Worm (Caenorhabditis elegans) whole organism, L2 larva: ENCODE data around the gene rmd-2.

Experiments
- C34F6.9 ChIP-seq: fragments of 150-350 bp; optimal IDR thresholded peaks from 2 replicates; lab custom pipeline; 2014; ENCODE audit warnings: missing biosample characterization, missing genetic modification characterization
- R02D3.7 ChIP-seq: fragments of 150-350 bp; optimal IDR thresholded peaks from 2 replicates; lab custom pipeline; 2014; ENCODE audit warnings: missing biosample characterization, missing genetic modification characterization
- ZK546.5 ChIP-seq: sonication (generic microtip); optimal IDR thresholded peaks from 2 replicates; lab custom pipeline; 2017; ENCODE audit warnings: missing biosample characterization, missing genetic modification characterization
- blmp-1 ChIP-seq: sonication (generic microtip); optimal IDR thresholded peaks from 2 replicates; lab custom pipeline; 2017; ENCODE audit warnings: missing genetic modification characterization, mild to moderate bottlenecking, missing compliant biosample characterization, antibody characterized with exemption, moderate library complexity; ENCODE audit not compliant: insufficient read depth
- crh-2 ChIP-seq: sonication (generic microtip); optimal IDR thresholded peaks from 2 replicates; lab custom pipeline; 2017; ENCODE audit warnings: missing biosample characterization, missing genetic modification characterization
- lin-13 ChIP-seq: fragments of 150-350 bp; optimal IDR thresholded peaks from 2 replicates; lab custom pipeline; 2014; ENCODE audit warnings: missing biosample characterization, missing genetic modification reagents, missing genetic modification characterization
- lin-39 ChIP-seq: fragments of 150-350 bp; optimal IDR thresholded peaks from 2 replicates; lab custom pipeline; 2014; ENCODE audit warnings: missing biosample characterization, missing genetic modification reagents, missing genetic modification characterization
- lsy-2 ChIP-seq, 2 experiments: fragments of 150-350 bp in 1 of 2; sonication (generic microtip) in 1 of 2; optimal IDR thresholded peaks; 2 replicates each; lab custom pipeline; 2014 to 2017; ENCODE audit warnings: missing biosample characterization in 2 of 2, missing genetic modification characterization in 2 of 2
- mab-5 ChIP-seq: fragments of 150-350 bp; optimal IDR thresholded peaks from 2 replicates; lab custom pipeline; 2014; ENCODE audit warnings: missing biosample characterization, missing genetic modification characterization
- mbf-1 ChIP-seq: sonication (generic microtip); optimal IDR thresholded peaks from 2 replicates; lab custom pipeline; 2017; ENCODE audit warnings: missing biosample characterization, missing genetic modification characterization
- nhr-11 ChIP-seq: fragments of 150-350 bp; optimal IDR thresholded peaks from 2 replicates; lab custom pipeline; 2014; ENCODE audit warnings: missing biosample characterization, missing genetic modification characterization
- nhr-12 ChIP-seq: fragments of 150-350 bp; optimal IDR thresholded peaks from 2 replicates; lab custom pipeline; 2014; ENCODE audit warnings: missing biosample characterization, missing genetic modification characterization
- nhr-129 ChIP-seq: fragments of 150-350 bp; optimal IDR thresholded peaks from 2 replicates; lab custom pipeline; 2014; ENCODE audit warnings: missing biosample characterization, missing genetic modification characterization
- nhr-21 ChIP-seq: fragments of 150-350 bp; optimal IDR thresholded peaks from 2 replicates; lab custom pipeline; 2014; ENCODE audit warnings: missing biosample characterization, missing genetic modification characterization
- nhr-25 ChIP-seq: fragments of 150-350 bp; sonication (generic microtip); optimal IDR thresholded peaks from 3 replicates; lab custom pipeline; 2014; ENCODE audit warnings: missing biosample characterization, missing genetic modification characterization
- nhr-6 ChIP-seq: fragments of 150-350 bp; optimal IDR thresholded peaks from 2 replicates; lab custom pipeline; 2014; ENCODE audit warnings: missing biosample characterization, missing genetic modification characterization
- sem-4 ChIP-seq: fragments of 150-350 bp; optimal IDR thresholded peaks from 2 replicates; lab custom pipeline; 2014; ENCODE audit warnings: missing biosample characterization, missing genetic modification reagents, missing genetic modification characterization
- sma-3 ChIP-seq: sonication (generic microtip); optimal IDR thresholded peaks from 2 replicates; lab custom pipeline; 2016; ENCODE audit warnings: missing genetic modification reagents, missing genetic modification characterization, missing compliant biosample characterization
- sma-9 ChIP-seq, 2 experiments: fragments of 150-350 bp in 1 of 2; sonication (generic microtip) in 1 of 2; optimal IDR thresholded peaks; 2 replicates each; lab custom pipeline; 2014 to 2016; ENCODE audit warnings: missing genetic modification characterization in 2 of 2, mild to moderate bottlenecking in 1 of 2, missing biosample characterization in 1 of 2, missing compliant biosample characterization in 1 of 2, missing genetic modification reagents in 1 of 2, moderate library complexity in 1 of 2
- snpc-4 ChIP-seq: fragments of 150-350 bp; optimal IDR thresholded peaks from 2 replicates; lab custom pipeline; 2014; ENCODE audit warnings: missing biosample characterization, missing genetic modification characterization
- unc-39 ChIP-seq: fragments of 150-350 bp; optimal IDR thresholded peaks from 2 replicates; lab custom pipeline; 2014; ENCODE audit warnings: missing biosample characterization, missing genetic modification characterization
- unc-55 ChIP-seq: fragments of 150-350 bp; sonication (generic microtip); optimal IDR thresholded peaks from 3 replicates; lab custom pipeline; 2014; ENCODE audit warnings: missing biosample characterization, missing genetic modification reagents, missing genetic modification characterization
- unc-62 ChIP-seq: fragments of 150-350 bp; optimal IDR thresholded peaks from 2 replicates; lab custom pipeline; 2014; ENCODE audit warnings: missing biosample characterization, missing genetic modification reagents, missing genetic modification characterization
- zag-1 ChIP-seq: fragments of 150-350 bp; optimal IDR thresholded peaks from 2 replicates; lab custom pipeline; 2014; ENCODE audit warnings: missing biosample characterization, missing genetic modification characterization
- ztf-11 ChIP-seq: sonication (generic microtip); optimal IDR thresholded peaks from 2 replicates; lab custom pipeline; 2017; ENCODE audit warnings: missing biosample characterization, missing genetic modification characterization
- ztf-4 ChIP-seq: fragments of 150-350 bp; optimal IDR thresholded peaks from 2 replicates; lab custom pipeline; 2014; ENCODE audit warnings: missing biosample characterization, missing genetic modification characterization

rmd-2 gene

DNA sequence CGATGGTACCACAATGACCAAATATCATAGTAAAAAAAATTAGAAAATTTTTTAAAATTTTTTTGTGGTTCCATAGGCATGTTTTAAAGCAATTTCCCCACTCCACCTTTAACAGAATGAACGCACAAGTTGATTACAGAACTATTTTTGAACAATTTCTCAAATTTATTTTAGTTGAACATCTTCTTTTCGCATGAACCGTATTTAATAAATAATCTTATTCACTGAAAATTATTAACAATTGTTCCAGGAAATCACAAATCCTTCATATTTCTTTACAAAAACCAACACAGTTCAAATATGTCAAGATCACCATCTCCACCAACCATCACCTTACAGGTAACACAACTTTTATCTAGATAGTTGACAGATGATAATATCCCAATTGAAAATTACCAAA is 25.5 kb upstream of the rmd-2 start, which contains the start of gene lea-1:
lea-1 (plus strand) TSS at position 301 of the 400 bp plus-strand sequence.
- TF ChIP-seq blmp-1 (tag; lab: Kevin White, UChicago) (no peak), snpc-4 (tag; lab: Kevin White, UChicago) (no peak), ztf-4 (tag; lab: Kevin White, UChicago) (no peak), lin-39 (tag; lab: Kevin White, UChicago) (no peak), unc-62 (GFP tag; lab: Kevin White, UChicago) (no peak), C34F6.9 (tag; lab: Kevin White, UChicago) (no peak)
- TF ChIP-seq, all 48 proteins: peak for 0

DNA sequence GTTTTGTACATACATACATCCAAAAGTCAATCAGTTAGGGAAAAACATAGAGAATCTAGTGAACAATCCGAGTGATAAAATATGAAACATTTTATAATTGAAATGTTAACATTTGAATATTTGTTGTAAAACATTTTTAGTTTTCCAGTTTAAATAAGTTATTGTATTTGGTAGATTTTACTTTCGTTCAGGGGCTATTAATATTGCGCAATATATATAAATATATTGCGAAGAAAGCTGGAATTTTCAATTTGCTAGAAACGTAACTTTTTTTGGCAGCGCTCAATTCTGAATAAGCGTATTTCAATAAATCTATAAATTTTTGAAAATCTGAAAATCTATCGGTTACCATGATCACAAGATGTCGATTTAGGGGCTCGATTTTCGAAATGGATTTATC is 21.4 kb upstream of the rmd-2 start:
- no peak for TF ChIP-seq nhr-21
- no peak for TF ChIP-seq unc-62 (GFP tag; lab: Kevin White, UChicago)
- TF ChIP-seq nhr-12 (tag; lab: Kevin White, UChicago), result no peak

DNA sequence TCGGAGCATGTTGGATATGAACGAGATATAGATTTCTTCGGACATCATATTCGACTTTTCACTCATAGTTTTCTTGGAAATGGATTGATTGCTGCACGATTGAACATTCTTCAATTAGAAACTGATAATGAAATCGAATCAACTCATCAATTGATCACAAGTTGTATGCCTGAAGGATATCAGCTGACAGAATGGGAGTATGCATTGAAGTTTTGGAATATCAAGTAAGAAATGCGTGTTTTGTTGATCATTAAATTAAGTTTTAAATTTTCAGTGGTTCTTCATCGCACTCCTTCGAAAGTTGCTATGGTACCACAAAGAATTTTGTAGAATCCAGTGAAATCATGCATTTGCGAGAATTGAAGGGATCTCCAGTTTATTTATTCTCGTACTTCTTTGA is 20.3 kb upstream of the rmd-2 start:
- TF ChIP-seq sma-3 (no peak), nhr-129 (tag; lab: Kevin White, UChicago) (peak; percentile 10)

DNA sequence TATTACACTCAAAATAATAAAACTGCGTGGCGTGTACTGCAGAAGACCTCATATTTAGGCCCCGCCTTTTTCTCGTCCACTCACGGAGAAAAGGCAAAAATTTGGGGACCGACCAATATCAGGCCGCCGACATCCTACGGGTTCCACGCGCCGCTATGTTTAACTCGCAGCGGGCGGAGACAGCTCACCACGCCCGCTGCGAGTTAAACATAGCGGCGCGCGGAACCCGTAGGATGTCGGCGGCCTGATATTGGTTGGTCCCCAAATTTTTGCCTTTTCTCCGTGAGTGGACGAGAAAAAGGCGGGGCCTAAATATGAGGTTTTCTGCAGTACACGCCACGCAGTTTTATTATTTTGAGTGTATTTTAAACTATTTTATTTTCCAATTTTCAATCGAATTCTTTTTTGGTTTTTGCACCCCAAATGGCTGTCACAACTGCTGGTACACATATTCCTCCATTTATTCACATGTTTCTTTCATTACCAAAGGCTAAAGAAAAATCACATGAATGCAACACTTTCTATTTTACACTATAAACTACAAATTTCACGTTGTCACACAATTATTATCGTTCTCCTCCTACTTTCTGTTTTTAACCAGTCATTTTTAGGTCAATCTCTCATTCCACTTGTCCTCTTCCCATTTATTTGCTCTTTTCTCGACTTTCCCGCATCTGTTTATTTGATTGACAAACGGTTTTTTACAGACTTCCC is 18.1 kb upstream of the rmd-2 start, which contains the start of gene uda-1:
uda-1 (plus strand) TSS at position 708 of the 714 bp plus-strand sequence.
- peak; percentile 6 for TF ChIP-seq crh-2 (tag; lab: Kevin White, UChicago)
- peak; percentile 61 for TF ChIP-seq blmp-1 (tag; lab: Kevin White, UChicago)

DNA sequence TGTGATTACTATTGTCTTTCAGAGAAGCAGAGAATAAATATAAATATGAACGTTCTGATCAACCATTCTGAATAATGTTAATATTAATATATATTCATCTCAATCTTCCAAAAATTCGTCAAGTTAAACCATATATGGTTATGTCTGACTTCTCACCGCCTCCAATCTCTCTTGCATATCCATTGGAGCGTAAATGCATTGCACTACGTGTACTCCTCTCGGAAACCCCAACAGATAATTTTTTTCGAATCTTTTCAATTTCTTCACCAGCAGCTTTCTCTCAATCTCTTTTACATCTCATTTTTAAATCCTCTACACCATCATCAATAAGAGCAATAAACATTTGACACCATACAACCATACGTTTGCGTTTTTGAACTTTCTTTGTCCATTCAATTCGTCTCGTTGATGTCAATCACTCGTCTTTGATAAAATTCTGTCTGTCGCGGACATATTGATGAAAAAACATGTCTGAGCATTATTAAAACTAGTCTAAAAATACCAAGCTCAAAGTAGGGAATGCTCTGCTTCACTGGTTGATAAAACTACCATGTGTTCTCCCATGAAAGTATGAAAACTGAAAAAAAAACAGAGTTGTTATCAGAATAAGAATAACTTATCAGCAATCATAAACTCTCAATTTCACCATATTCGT is 17.4 kb upstream of the rmd-2 start:
- TF ChIP-seq mbf-1 (tag; lab: Kevin White, UChicago) (no peak), sma-9 (GFP tag; optimal IDR thresholded peaks at IDR 0.05; lab: Kevin White, UChicago) (peak; percentile 52), sma-9 (tag; optimal IDR thresholded peaks at IDR 0.05; lab: Kevin White, UChicago) (no peak), nhr-21 (peak; percentile 1), unc-39 (tag; lab: Kevin White, UChicago) (no peak), unc-55 (GFP tag; lab: Kevin White, UChicago) (peak; percentile 87), ztf-4 (tag; lab: Kevin White, UChicago) (no peak), lin-13 (GFP tag; lab: Kevin White, UChicago) (peak; percentile 70), R02D3.7 (tag; lab: Kevin White, UChicago) (no peak), nhr-129 (tag; lab: Kevin White, UChicago) (peak; percentile 72), nhr-25 (tag; lab: Kevin White, UChicago) (peak; percentile 38), lsy-2 (tag; optimal IDR thresholded peaks at IDR 0.05; lab: Kevin White, UChicago) (peak in 1 of 2 experiments; percentile 81), zag-1 (tag; lab: Kevin White, UChicago) (peak; percentile 14), C34F6.9 (tag; lab: Kevin White, UChicago) (peak; percentile 71), nhr-11 (tag; lab: Kevin White, UChicago) (peak; percentile 29), ztf-11 (tag; lab: Kevin White, UChicago) (no peak), mab-5 (tag; lab: Kevin White, UChicago) (peak; percentile 15), ZK546.5 (no peak), crh-2 (tag; lab: Kevin White, UChicago) (peak; percentile 61), snpc-4 (tag; lab: Kevin White, UChicago) (peak; percentile 60), sma-3 (no peak), unc-62 (GFP tag; lab: Kevin White, UChicago) (no peak), sem-4 (tag; lab: Kevin White, UChicago) (peak; percentile 69)

DNA sequence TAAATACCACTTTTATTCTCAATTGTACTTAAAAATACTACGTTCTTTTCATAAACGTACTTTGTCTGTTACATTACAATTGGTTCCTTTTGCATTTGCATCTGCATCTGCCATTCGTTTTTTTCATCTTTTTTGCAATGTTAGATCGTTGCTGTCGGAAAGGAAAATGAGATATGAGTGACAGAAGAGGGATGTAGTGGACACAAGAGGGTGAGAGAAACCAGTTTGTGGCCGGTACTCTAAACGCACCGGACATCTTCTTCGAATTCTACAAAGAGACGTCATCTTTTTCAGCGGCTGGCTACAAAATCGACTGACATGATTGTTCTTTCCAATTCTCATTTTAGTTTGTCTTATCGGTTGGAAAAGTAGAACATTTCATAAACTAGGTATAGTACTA is 16.6 kb upstream of the rmd-2 start:
- TF ChIP-seq blmp-1 (tag; lab: Kevin White, UChicago) (peak; percentile 55), nhr-6 (peak; percentile 41), snpc-4 (tag; lab: Kevin White, UChicago) (no peak), lsy-2 (tag; optimal IDR thresholded peaks at IDR 0.05; lab: Kevin White, UChicago) (no peak), sem-4 (tag; lab: Kevin White, UChicago) (no peak), nhr-25 (tag; lab: Kevin White, UChicago) (peak; percentile 60), crh-2 (tag; lab: Kevin White, UChicago) (peak; percentile 38), sma-9 (GFP tag; optimal IDR thresholded peaks at IDR 0.05; lab: Kevin White, UChicago) (peak; percentile 52), sma-9 (tag; optimal IDR thresholded peaks at IDR 0.05; lab: Kevin White, UChicago) (no peak), nhr-129 (tag; lab: Kevin White, UChicago) (peak; percentile 12), R02D3.7 (tag; lab: Kevin White, UChicago) (no peak)
